Fruit fly (Drosophila melanogaster): ENCODE data around the gene Dnz1.

dm6 chr2L:10869867-10870266 is 13.4 kb upstream of the Dnz1 start, which contains the start of gene CG12517:
- no peak for TF ChIP-seq CG8478 (optimal IDR thresholded peaks at IDR 0.05)
- no peak for TF ChIP-seq CTCF (optimal IDR thresholded peaks at IDR 0.05)
